Worm (Caenorhabditis elegans) whole organism, L3 larva: ENCODE results near the gene C25H3.10.

Source experiments
- R02D3.7 ChIP-seq: fragments of 150-350 bp; optimal IDR thresholded peaks from 2 replicates; lab custom pipeline; 2014; ENCODE audit warnings: missing biosample characterization, missing genetic modification characterization
- ZK546.5 ChIP-seq: sonication (generic microtip); optimal IDR thresholded peaks from 2 replicates; lab custom pipeline; 2017; ENCODE audit warnings: missing biosample characterization, missing genetic modification characterization
- aly-2 ChIP-seq: fragments of 150-350 bp; optimal IDR thresholded peaks from 2 replicates; lab custom pipeline; 2014; ENCODE audit warnings: missing biosample characterization, missing genetic modification characterization
- ceh-28 ChIP-seq: fragments of 150-350 bp; optimal IDR thresholded peaks from 2 replicates; lab custom pipeline; 2014; ENCODE audit warnings: missing biosample characterization, missing genetic modification reagents, missing genetic modification characterization
- ceh-9 ChIP-seq: sonication (generic microtip); optimal IDR thresholded peaks from 2 replicates; lab custom pipeline; 2018; ENCODE audit warnings: missing biosample characterization, missing genetic modification characterization
- daf-12 ChIP-seq: fragments of 150-350 bp; optimal IDR thresholded peaks from 2 replicates; lab custom pipeline; 2014; ENCODE audit warnings: missing biosample characterization, missing genetic modification reagents, missing genetic modification characterization
- egl-27 ChIP-seq: sonication (generic microtip); optimal IDR thresholded peaks from 4 replicates; lab custom pipeline; 2017; ENCODE audit warnings: missing biosample characterization, missing genetic modification reagents, missing genetic modification characterization
- egl-5 ChIP-seq: fragments of 150-350 bp; optimal IDR thresholded peaks from 2 replicates; lab custom pipeline; 2017; ENCODE audit warnings: missing biosample characterization, missing genetic modification reagents, missing genetic modification characterization, inconsistent platforms
- elt-1 ChIP-seq: fragments of 150-350 bp; optimal IDR thresholded peaks from 2 replicates; lab custom pipeline; 2014; ENCODE audit warnings: missing biosample characterization, missing genetic modification characterization
- elt-2 ChIP-seq: sonication (generic microtip); optimal IDR thresholded peaks from 2 replicates; lab custom pipeline; 2016; ENCODE audit warnings: missing genetic modification reagents, mild to moderate bottlenecking, missing genetic modification characterization, missing compliant biosample characterization
- elt-3 ChIP-seq, 3 experiments: fragments of 150-350 bp in 1 of 3; sonication (generic microtip) in 2 of 3; optimal IDR thresholded peaks; 2 replicates in 2 of 3; 4 replicates in 1 of 3; lab custom pipeline; 2014 to 2017; ENCODE audit warnings: missing biosample characterization in 3 of 3, missing genetic modification characterization in 3 of 3
- eor-1 ChIP-seq, 2 experiments: fragments of 150-350 bp; optimal IDR thresholded peaks; 2 replicates each; lab custom pipeline; 2014 to 2018; ENCODE audit warnings: missing biosample characterization in 2 of 2, missing genetic modification characterization in 2 of 2
- fkh-10 ChIP-seq: sonication (generic microtip); optimal IDR thresholded peaks from 2 replicates; lab custom pipeline; 2017; ENCODE audit warnings: missing biosample characterization, missing genetic modification reagents, missing genetic modification characterization
- fos-1 ChIP-seq: fragments of 150-350 bp; optimal IDR thresholded peaks from 2 replicates; lab custom pipeline; 2014; ENCODE audit warnings: missing biosample characterization, missing genetic modification characterization
- jun-1 ChIP-seq: fragments of 150-350 bp; optimal IDR thresholded peaks from 2 replicates; lab custom pipeline; 2014; ENCODE audit warnings: missing biosample characterization, missing genetic modification reagents, missing genetic modification characterization
- lin-15B ChIP-seq: fragments of 150-350 bp; optimal IDR thresholded peaks from 2 replicates; lab custom pipeline; 2014; ENCODE audit warnings: missing biosample characterization, missing genetic modification characterization
- lin-39 ChIP-seq: fragments of 150-350 bp; optimal IDR thresholded peaks from 2 replicates; lab custom pipeline; 2018; ENCODE audit warnings: missing biosample characterization, missing genetic modification reagents, missing genetic modification characterization
- mdl-1 ChIP-seq: fragments of 150-350 bp; optimal IDR thresholded peaks from 2 replicates; lab custom pipeline; 2014; ENCODE audit warnings: missing biosample characterization, missing genetic modification characterization
- mml-1 ChIP-seq: fragments of 150-350 bp; sonication (generic microtip); optimal IDR thresholded peaks from 3 replicates; lab custom pipeline; 2014; ENCODE audit warnings: missing biosample characterization, missing genetic modification characterization
- nfya-1 ChIP-seq: sonication (generic microtip); optimal IDR thresholded peaks from 2 replicates; lab custom pipeline; 2017; ENCODE audit warnings: missing genetic modification characterization, mild to moderate bottlenecking, missing compliant biosample characterization, antibody characterized with exemption, moderate library complexity; ENCODE audit not compliant: insufficient read depth
- nhr-11 ChIP-seq: fragments of 150-350 bp; optimal IDR thresholded peaks from 2 replicates; lab custom pipeline; 2014; ENCODE audit warnings: missing biosample characterization, missing genetic modification characterization
- nhr-12 ChIP-seq: fragments of 150-350 bp; optimal IDR thresholded peaks from 2 replicates; lab custom pipeline; 2014; ENCODE audit warnings: missing biosample characterization, missing genetic modification characterization
- nhr-237 ChIP-seq: fragments of 150-350 bp; optimal IDR thresholded peaks from 2 replicates; lab custom pipeline; 2014; ENCODE audit warnings: missing biosample characterization, missing genetic modification characterization
- nhr-25 ChIP-seq: sonication (generic microtip); optimal IDR thresholded peaks from 2 replicates; lab custom pipeline; 2017; ENCODE audit warnings: missing biosample characterization, missing genetic modification characterization
- nhr-28 ChIP-seq: fragments of 150-350 bp; optimal IDR thresholded peaks from 2 replicates; lab custom pipeline; 2014; ENCODE audit warnings: missing biosample characterization, missing genetic modification characterization
- nhr-67 ChIP-seq: fragments of 150-350 bp; optimal IDR thresholded peaks from 2 replicates; lab custom pipeline; 2014; ENCODE audit warnings: missing biosample characterization, missing genetic modification characterization
- nhr-76 ChIP-seq: fragments of 150-350 bp; sonication (generic microtip); optimal IDR thresholded peaks from 5 replicates; lab custom pipeline; 2014; ENCODE audit warnings: missing biosample characterization, missing genetic modification characterization
- nhr-77 ChIP-seq: fragments of 150-350 bp; optimal IDR thresholded peaks from 2 replicates; lab custom pipeline; 2014; ENCODE audit warnings: missing biosample characterization, missing genetic modification characterization
- pha-4 ChIP-seq: fragments of 150-350 bp; optimal IDR thresholded peaks from 2 replicates; lab custom pipeline; 2014; ENCODE audit warnings: missing biosample characterization, missing genetic modification reagents, missing genetic modification characterization
- pqm-1 ChIP-seq: fragments of 150-350 bp; optimal IDR thresholded peaks from 2 replicates; lab custom pipeline; 2017; ENCODE audit warnings: missing biosample characterization, missing genetic modification characterization, inconsistent platforms
- skn-1 ChIP-seq: fragments of 150-350 bp; optimal IDR thresholded peaks from 2 replicates; lab custom pipeline; 2014; ENCODE audit warnings: missing biosample characterization, missing genetic modification characterization
- snpc-4 ChIP-seq: fragments of 150-350 bp; optimal IDR thresholded peaks from 2 replicates; lab custom pipeline; 2014; ENCODE audit warnings: missing biosample characterization, missing genetic modification characterization
- tbx-2 ChIP-seq: sonication (generic microtip); optimal IDR thresholded peaks from 2 replicates; lab custom pipeline; 2016; ENCODE audit warnings: mild to moderate bottlenecking, missing genetic modification characterization, missing compliant biosample characterization
- unc-39 ChIP-seq: sonication (generic microtip); optimal IDR thresholded peaks from 4 replicates; lab custom pipeline; 2017; ENCODE audit warnings: missing biosample characterization, missing genetic modification characterization
- unc-62 ChIP-seq: fragments of 150-350 bp; sonication (generic microtip); optimal IDR thresholded peaks from 4 replicates; lab custom pipeline; 2014; ENCODE audit warnings: missing biosample characterization, missing genetic modification reagents, missing genetic modification characterization
- zag-1 ChIP-seq: fragments of 150-350 bp; optimal IDR thresholded peaks from 2 replicates; lab custom pipeline; 2014; ENCODE audit warnings: missing biosample characterization, missing genetic modification characterization
- ztf-4 ChIP-seq: fragments of 150-350 bp; optimal IDR thresholded peaks from 2 replicates; lab custom pipeline; 2014; ENCODE audit warnings: missing biosample characterization, missing genetic modification characterization

C25H3.10 gene

ce11 chrII:5701485-5701884 is 2.7 kb upstream of the C25H3.10 start (continued):
- TF ChIP-seq fkh-10 (GFP tag; lab: Kevin White, UChicago) (no peak), tbx-2 (peak; percentile 38), nhr-28 (tag; lab: Kevin White, UChicago) (no peak), elt-1 (no peak), jun-1 (tag; lab: Kevin White, UChicago) (no peak), nfya-1 (tag; lab: Kevin White, UChicago) (peak; percentile 78), ceh-28 (tag; lab: Kevin White, UChicago) (peak; percentile 14), pha-4 (tag; lab: Kevin White, UChicago) (peak; percentile 42), ceh-9 (no peak), nhr-77 (tag; lab: Kevin White, UChicago) (peak; percentile 41), nhr-67 (tag; lab: Kevin White, UChicago) (no peak), nhr-12 (no peak), ZK546.5 (tag; lab: Kevin White, UChicago) (no peak), elt-2 (tag; lab: Kevin White, UChicago) (peak; percentile 71), daf-12 (tag; lab: Kevin White, UChicago) (no peak), ztf-4 (no peak), unc-62 (GFP tag; lab: Kevin White, UChicago) (no peak)

ce11 chrII:5698254-5698653 is 515 bp downstream of the C25H3.10 start:
- TF ChIP-seq pha-4 (tag; lab: Kevin White, UChicago) (peak; percentile 52), nhr-25 (no peak), snpc-4 (tag; lab: Kevin White, UChicago) (peak; percentile 12), pqm-1 (tag; lab: Kevin White, UChicago) (peak; percentile 42), elt-2 (tag; lab: Kevin White, UChicago) (peak; percentile 58), fos-1 (tag; lab: Kevin White, UChicago) (no peak)

ce11 chrII:5697338-5697737 is 1.4 kb downstream of the C25H3.10 start:
- no peak for TF ChIP-seq skn-1 (tag; lab: Kevin White, UChicago)
- no peak for TF ChIP-seq lin-39
- TF ChIP-seq ceh-9, result no peak
- TF ChIP-seq unc-62 (GFP tag; lab: Kevin White, UChicago), result no peak
- TF ChIP-seq snpc-4 (tag; lab: Kevin White, UChicago), result no peak
- TF ChIP-seq fos-1 (tag; lab: Kevin White, UChicago), result no peak
- no peak for TF ChIP-seq ZK546.5 (tag; lab: Kevin White, UChicago)
- TF ChIP-seq R02D3.7 (tag; lab: Kevin White, UChicago), result no peak
- no peak for TF ChIP-seq zag-1 (tag; lab: Kevin White, UChicago)
- no peak for TF ChIP-seq ceh-28 (tag; lab: Kevin White, UChicago)
- no peak for TF ChIP-seq nhr-77 (tag; lab: Kevin White, UChicago)
- no peak for TF ChIP-seq eor-1 (tag; optimal IDR thresholded peaks at IDR 0.05; lab: Kevin White, UChicago)
- TF ChIP-seq nfya-1 (tag; lab: Kevin White, UChicago), result no peak
- TF ChIP-seq nhr-76 (tag; lab: Kevin White, UChicago), result no peak
- TF ChIP-seq jun-1 (tag; lab: Kevin White, UChicago), result no peak
- no peak for TF ChIP-seq nhr-237
- TF ChIP-seq unc-39 (tag; lab: Kevin White, UChicago), result no peak
- no peak for TF ChIP-seq mml-1 (tag; lab: Kevin White, UChicago)

ce11 chrII:5696218-5696617 is 2.6 kb downstream of the C25H3.10 start:
- TF ChIP-seq egl-5 (tag; lab: Kevin White, UChicago) (no peak), mdl-1 (tag; lab: Kevin White, UChicago) (no peak), nhr-28 (tag; lab: Kevin White, UChicago) (no peak), nhr-77 (tag; lab: Kevin White, UChicago) (no peak), egl-27 (tag; lab: Kevin White, UChicago) (no peak), elt-2 (tag; lab: Kevin White, UChicago) (no peak), nfya-1 (tag; lab: Kevin White, UChicago) (no peak), fkh-10 (GFP tag; lab: Kevin White, UChicago) (no peak), lin-15B (tag; lab: Kevin White, UChicago) (no peak), nhr-76 (tag; lab: Kevin White, UChicago) (no peak), elt-3 (tag; optimal IDR thresholded peaks at IDR 0.05; lab: Kevin White, UChicago) (no peak), ceh-9 (no peak), tbx-2 (no peak), ceh-28 (tag; lab: Kevin White, UChicago) (no peak), aly-2 (tag; lab: Kevin White, UChicago) (no peak), nhr-11 (tag; lab: Kevin White, UChicago) (no peak)
